Fruit fly (Drosophila melanogaster): ENCODE measurements around the gene yellow-f2.

- no peak for TF ChIP-seq Hr96 (GFP tag; optimal IDR thresholded peaks at IDR 0.05)
- TF ChIP-seq tj (GFP tag; optimal IDR thresholded peaks at IDR 0.05), result no peak
- TF ChIP-seq cnc (optimal IDR thresholded peaks at IDR 0.05), result no peak
- TF ChIP-seq CG1620 (GFP tag; optimal IDR thresholded peaks at IDR 0.05), result no peak
- no peak for TF ChIP-seq Mnt (GFP tag; optimal IDR thresholded peaks at IDR 0.05)
- no peak for TF ChIP-seq CG7045 (GFP tag; optimal IDR thresholded peaks at IDR 0.05)
- TF ChIP-seq ovo (GFP tag; optimal IDR thresholded peaks at IDR 0.05), result no peak
- no peak for TF ChIP-seq toe (GFP tag; optimal IDR thresholded peaks at IDR 0.05)
- no peak for TF ChIP-seq Clk (GFP tag; optimal IDR thresholded peaks at IDR 0.05)
- peak; percentile 43 for TF ChIP-seq pad (GFP tag; optimal IDR thresholded peaks at IDR 0.05)
- no peak for TF ChIP-seq kay (GFP tag; ENCODE audit: borderline replicate concordance)
- no peak for TF ChIP-seq CG7101 (tag; optimal IDR thresholded peaks at IDR 0.05)
- no peak for TF ChIP-seq CG14711 (tag; optimal IDR thresholded peaks at IDR 0.05)
Observed at dm6 chr3R:13012990-13013389, 18.0 kb upstream of the yellow-f2 start.
